Worm (Caenorhabditis elegans): ENCODE results near the gene F44G4.1.

Gene F44G4.1

ce11 chrII:9007741-9008140, 13.3 kb downstream of the F44G4.1 start:
- TF ChIP-seq eor-1 (tag; optimal IDR thresholded peaks at IDR 0.05) (no peak), nhr-77 (tag; optimal IDR thresholded peaks at IDR 0.05) (no peak), nhr-237 (tag; optimal IDR thresholded peaks at IDR 0.05) (no peak), daf-12 (tag; optimal IDR thresholded peaks at IDR 0.05) (no peak), nhr-12 (tag; optimal IDR thresholded peaks at IDR 0.05) (no peak), sea-2 (GFP tag; optimal IDR thresholded peaks at IDR 0.05) (no peak), fkh-2 (tag; optimal IDR thresholded peaks at IDR 0.05) (no peak), nhr-23 (tag; optimal IDR thresholded peaks at IDR 0.05) (no peak), ama-1 (optimal IDR thresholded peaks at IDR 0.05) (no peak), ZK546.5 (tag; optimal IDR thresholded peaks at IDR 0.05) (no peak), elt-3 (tag; optimal IDR thresholded peaks at IDR 0.05) (no peak), nhr-11 (tag; optimal IDR thresholded peaks at IDR 0.05) (no peak), lin-39 (tag; optimal IDR thresholded peaks at IDR 0.05) (no peak), fkh-10 (GFP tag; optimal IDR thresholded peaks at IDR 0.05) (no peak), mml-1 (tag; optimal IDR thresholded peaks at IDR 0.05) (no peak), egl-27 (tag; optimal IDR thresholded peaks at IDR 0.05) (no peak), elt-2 (tag; optimal IDR thresholded peaks at IDR 0.05) (no peak), snpc-4 (tag; optimal IDR thresholded peaks at IDR 0.05) (no peak), nhr-43 (tag; optimal IDR thresholded peaks at IDR 0.05; ENCODE audit: poor library complexity, severe bottlenecking) (no peak)

- TF ChIP-seq daf-12 (tag; optimal IDR thresholded peaks at IDR 0.05) (no peak), nhr-28 (tag; optimal IDR thresholded peaks at IDR 0.05) (no peak), ceh-28 (tag; optimal IDR thresholded peaks at IDR 0.05) (no peak), aly-2 (tag; optimal IDR thresholded peaks at IDR 0.05) (no peak), nhr-237 (tag; optimal IDR thresholded peaks at IDR 0.05) (no peak), elt-2 (tag; optimal IDR thresholded peaks at IDR 0.05) (peak; percentile 36), lin-39 (tag; optimal IDR thresholded peaks at IDR 0.05) (no peak), nhr-25 (tag; optimal IDR thresholded peaks at IDR 0.05) (no peak)
Observed at ce11 chrII:9009976-9010702, 15.7 kb downstream of the F44G4.1 start.

ce11 chrII:9010708-9011107, 16.3 kb downstream of the F44G4.1 start:
- TF ChIP-seq nfya-1 (tag; optimal IDR thresholded peaks at IDR 0.05; ENCODE audit: insufficient read depth) (peak; percentile 5), nhr-25 (tag; optimal IDR thresholded peaks at IDR 0.05) (no peak), sea-2 (GFP tag; optimal IDR thresholded peaks at IDR 0.05) (no peak), fkh-10 (GFP tag; optimal IDR thresholded peaks at IDR 0.05) (peak; percentile 41)

ce11 chrII:9013341-9013740, 18.9 kb downstream of the F44G4.1 start:
- TF ChIP-seq aly-2 (tag; optimal IDR thresholded peaks at IDR 0.05) = no peak
- no peak for TF ChIP-seq snpc-4 (tag; optimal IDR thresholded peaks at IDR 0.05)
- TF ChIP-seq nfya-1 (tag; optimal IDR thresholded peaks at IDR 0.05; ENCODE audit: insufficient read depth) = peak; percentile 52
- no peak for TF ChIP-seq jun-1 (tag; optimal IDR thresholded peaks at IDR 0.05)
- TF ChIP-seq nhr-76 (tag; optimal IDR thresholded peaks at IDR 0.05) = no peak
- no peak for TF ChIP-seq ztf-4 (tag; optimal IDR thresholded peaks at IDR 0.05)
- no peak for TF ChIP-seq nhr-67 (tag; optimal IDR thresholded peaks at IDR 0.05)
- TF ChIP-seq nhr-12 (tag; optimal IDR thresholded peaks at IDR 0.05) = no peak
- no peak for TF ChIP-seq ceh-9 (tag; optimal IDR thresholded peaks at IDR 0.05)
- TF ChIP-seq nhr-25 (tag; optimal IDR thresholded peaks at IDR 0.05) = no peak
- TF ChIP-seq pha-4 (tag; optimal IDR thresholded peaks at IDR 0.05) = peak; percentile 73
- TF ChIP-seq mdl-1 (tag; optimal IDR thresholded peaks at IDR 0.05) = no peak

- TF ChIP-seq ztf-4 (tag; optimal IDR thresholded peaks at IDR 0.05) (no peak), nhr-67 (tag; optimal IDR thresholded peaks at IDR 0.05) (no peak), lin-39 (tag; optimal IDR thresholded peaks at IDR 0.05) (no peak), nhr-237 (tag; optimal IDR thresholded peaks at IDR 0.05) (no peak), elt-3 (tag; optimal IDR thresholded peaks at IDR 0.05) (no peak), nhr-11 (tag; optimal IDR thresholded peaks at IDR 0.05) (no peak), egl-5 (tag; optimal IDR thresholded peaks at IDR 0.05) (no peak), nhr-12 (tag; optimal IDR thresholded peaks at IDR 0.05) (no peak), elt-2 (tag; optimal IDR thresholded peaks at IDR 0.05) (peak; percentile 34), skn-1 (tag; optimal IDR thresholded peaks at IDR 0.05) (peak; percentile 39), sea-2 (GFP tag; optimal IDR thresholded peaks at IDR 0.05) (no peak), jun-1 (tag; optimal IDR thresholded peaks at IDR 0.05) (no peak), pqm-1 (tag; optimal IDR thresholded peaks at IDR 0.05) (peak; percentile 13), nhr-23 (tag; optimal IDR thresholded peaks at IDR 0.05) (no peak), tbx-2 (tag; optimal IDR thresholded peaks at IDR 0.05) (no peak), fkh-2 (tag; optimal IDR thresholded peaks at IDR 0.05) (no peak), aly-2 (tag; optimal IDR thresholded peaks at IDR 0.05) (no peak)
Observed at ce11 chrII:9014188-9014587, 19.8 kb downstream of the F44G4.1 start.

All from whole organism, L3 larva.